Fruit fly (Drosophila melanogaster) whole organism: ENCODE data around the gene CG17819.

Experiments
- CG8478 ChIP-seq: fragments of >200 bp; optimal IDR thresholded peaks from 2 replicates; lab custom pipeline; 2018; ENCODE audit warnings: inconsistent platforms
- Dll ChIP-seq: fragments of >200 bp; optimal IDR thresholded peaks from 2 replicates; lab custom pipeline; 2017
- EcR ChIP-seq, 2 experiments: fragments of >200 bp; optimal IDR thresholded peaks; 2 replicates each; lab custom pipeline; 2017; ENCODE audit warnings: missing biosample characterization in 2 of 2, missing genetic modification characterization in 2 of 2, missing genetic modification reagents in 2 of 2
- pan ChIP-seq: fragments of >200 bp; optimal IDR thresholded peaks from 2 replicates; lab custom pipeline; 2017
- psq ChIP-seq: fragments of >200 bp; optimal IDR thresholded peaks from 2 replicates; lab custom pipeline; 2017
- usp ChIP-seq: fragments of >200 bp; optimal IDR thresholded peaks from 2 replicates; lab custom pipeline; 2017; ENCODE audit warnings: missing biosample characterization, missing genetic modification characterization, mixed read lengths

CG17819 gene

DNA sequence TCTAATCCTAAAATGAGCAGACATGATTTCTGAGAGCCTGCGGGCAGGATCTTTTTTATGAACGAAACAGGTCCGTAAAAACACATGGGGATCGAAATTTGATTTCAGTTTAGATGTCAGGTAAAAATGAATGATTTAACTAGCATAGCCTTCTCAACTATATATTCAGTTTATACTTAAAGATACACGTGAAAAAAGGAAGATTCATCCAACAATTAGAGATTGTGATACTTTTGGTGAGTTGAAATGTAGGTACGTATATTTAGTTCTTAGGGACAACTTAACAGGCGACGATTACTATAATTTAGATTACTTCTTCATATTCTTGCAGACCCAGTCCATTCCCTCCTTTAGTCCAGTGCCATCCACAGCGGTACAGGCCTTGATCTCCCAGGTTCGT lies at the start of gene CG17819:
TSS of gene CG17819 (minus strand) at position 101 of the 400 bp plus-strand sequence.
- TF ChIP-seq psq (lab: Kevin White, UChicago) (no peak), CG8478 (no peak), usp (GFP tag; lab: Kevin White, UChicago) (no peak), pan (lab: Kevin White, UChicago) (no peak), EcR (GFP tag; optimal IDR thresholded peaks at IDR 0.05; lab: Kevin White, UChicago) (no peak), Dll (no peak)

DNA sequence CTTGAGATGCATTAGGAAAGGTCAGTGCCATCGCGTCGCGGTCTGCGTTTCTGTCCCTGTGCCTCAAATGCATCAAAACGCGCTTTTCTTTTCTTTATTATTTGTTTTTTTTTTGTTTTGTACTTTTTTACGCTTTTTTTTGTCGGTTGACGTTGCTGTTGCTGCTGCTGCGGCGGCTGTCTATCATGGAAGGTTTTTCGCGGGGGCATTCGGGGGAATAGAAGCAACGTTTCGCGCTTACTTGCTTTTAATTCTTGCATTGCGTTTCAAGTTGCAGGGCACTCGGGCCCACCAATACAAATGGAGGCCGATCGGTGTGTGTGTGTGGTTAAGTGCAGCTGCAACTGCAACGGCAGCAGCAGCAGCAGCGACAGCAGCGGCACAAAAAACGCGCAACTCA lies 48.6 kb upstream of the CG17819 start:
- no peak for TF ChIP-seq Dll
- TF ChIP-seq EcR (GFP tag; optimal IDR thresholded peaks at IDR 0.05; lab: Kevin White, UChicago) = no peak
- no peak for TF ChIP-seq pan (lab: Kevin White, UChicago)

DNA sequence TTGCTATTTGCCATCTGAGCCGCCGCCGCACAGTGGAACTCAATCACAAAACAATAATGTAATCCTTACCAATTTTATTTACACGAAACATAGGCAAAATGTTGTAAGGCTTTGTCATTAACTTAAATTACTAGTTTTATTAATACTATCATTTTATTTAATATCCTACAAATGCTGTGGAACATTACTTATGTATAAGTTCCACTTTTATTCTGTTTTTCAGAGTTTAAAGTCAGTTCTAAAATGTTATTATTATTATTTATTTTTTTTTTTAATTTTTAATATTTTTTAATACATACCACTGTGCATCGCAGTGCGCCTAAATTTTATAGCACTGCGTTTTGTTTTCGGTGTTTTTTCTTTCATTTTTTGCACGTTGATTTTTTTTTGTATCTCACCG lies 46.0 kb upstream of the CG17819 start:
- no peak for TF ChIP-seq usp (GFP tag; lab: Kevin White, UChicago)
- no peak for TF ChIP-seq psq (lab: Kevin White, UChicago)

DNA sequence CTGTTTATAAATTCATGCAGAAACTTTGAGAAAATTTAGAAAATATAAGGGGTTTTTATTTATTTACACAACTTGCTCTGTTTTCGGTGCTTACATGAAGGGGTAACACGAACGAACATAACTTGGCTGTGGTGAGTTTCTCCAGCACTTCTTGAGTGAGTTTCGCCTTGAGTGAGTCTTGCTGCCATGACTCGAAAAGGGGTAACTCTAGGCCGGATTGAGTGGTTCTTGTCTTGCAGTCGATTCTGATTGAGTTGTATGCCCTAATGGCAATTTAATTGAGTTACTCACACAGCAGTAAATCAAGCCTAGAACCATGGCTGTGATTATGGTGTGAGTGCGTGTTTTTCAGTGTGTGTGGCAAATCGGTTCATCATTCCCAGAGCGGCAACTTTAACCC lies 42.9 kb upstream of the CG17819 start:
- no peak for TF ChIP-seq pan (lab: Kevin White, UChicago)
- TF ChIP-seq EcR (GFP tag; optimal IDR thresholded peaks at IDR 0.05; lab: Kevin White, UChicago) = no peak
- no peak for TF ChIP-seq Dll
- no peak for TF ChIP-seq CG8478
- no peak for TF ChIP-seq psq (lab: Kevin White, UChicago)
- TF ChIP-seq usp (GFP tag; lab: Kevin White, UChicago) = no peak

DNA sequence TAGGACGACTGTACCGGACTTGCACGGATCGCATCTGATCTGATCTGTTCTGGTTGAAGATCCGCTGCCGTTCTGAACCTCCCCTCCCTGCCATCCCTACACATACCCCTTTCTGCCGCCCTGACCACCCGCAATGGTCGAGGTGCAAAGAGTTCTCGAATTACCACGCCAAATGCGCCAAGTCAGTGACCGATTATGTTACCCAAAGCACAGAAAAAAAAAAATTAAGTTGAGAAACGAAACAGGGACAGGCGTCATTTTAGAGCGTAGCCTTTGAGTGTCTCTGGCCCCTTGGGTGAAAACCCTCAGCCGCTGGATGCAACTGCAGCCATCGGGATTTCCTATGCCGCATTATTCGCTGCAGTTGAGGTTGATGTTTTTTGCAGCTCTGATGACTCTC lies 38.4 kb upstream of the CG17819 start:
- peak in 1 of 2 experiments; percentile 57 for TF ChIP-seq EcR (GFP tag; optimal IDR thresholded peaks at IDR 0.05; lab: Kevin White, UChicago)
- TF ChIP-seq Dll = no peak

DNA sequence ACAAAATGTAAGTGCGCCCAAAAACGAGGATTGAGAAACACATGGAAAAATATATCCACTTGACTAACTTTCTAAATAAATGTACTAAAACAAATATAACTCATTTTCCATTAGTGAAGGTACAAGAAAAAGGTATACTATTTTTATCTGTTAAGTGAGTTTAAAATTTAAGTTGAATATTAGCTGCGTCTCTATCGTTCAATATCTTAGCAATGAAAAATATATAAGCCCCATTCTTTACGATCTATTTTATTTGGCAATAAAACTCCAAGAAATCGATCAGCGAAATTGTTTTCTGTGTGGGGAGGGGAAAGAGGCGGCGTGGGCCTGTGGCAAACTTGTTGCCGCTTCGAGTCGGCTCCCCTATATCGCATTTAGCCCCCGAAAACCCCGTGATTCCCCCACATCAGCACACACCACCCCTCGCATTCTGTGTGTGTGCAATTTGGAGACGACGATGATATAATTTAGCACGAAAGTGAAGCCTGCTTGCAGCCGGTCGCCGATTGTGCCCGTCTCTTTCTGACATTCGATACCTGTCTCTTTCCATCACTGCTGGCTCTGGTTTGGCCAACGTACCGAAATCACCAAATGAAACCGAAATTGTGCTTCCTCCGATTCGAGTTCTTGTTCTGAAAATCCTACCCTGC lies 37.4 kb upstream of the CG17819 start:
- TF ChIP-seq psq (lab: Kevin White, UChicago) = no peak
- peak; percentile 45 for TF ChIP-seq Dll
- TF ChIP-seq EcR (GFP tag; optimal IDR thresholded peaks at IDR 0.05; lab: Kevin White, UChicago) = peak in 1 of 2 experiments; percentile 29
- TF ChIP-seq CG8478 = no peak
- TF ChIP-seq usp (GFP tag; lab: Kevin White, UChicago) = no peak
- no peak for TF ChIP-seq pan (lab: Kevin White, UChicago)

DNA sequence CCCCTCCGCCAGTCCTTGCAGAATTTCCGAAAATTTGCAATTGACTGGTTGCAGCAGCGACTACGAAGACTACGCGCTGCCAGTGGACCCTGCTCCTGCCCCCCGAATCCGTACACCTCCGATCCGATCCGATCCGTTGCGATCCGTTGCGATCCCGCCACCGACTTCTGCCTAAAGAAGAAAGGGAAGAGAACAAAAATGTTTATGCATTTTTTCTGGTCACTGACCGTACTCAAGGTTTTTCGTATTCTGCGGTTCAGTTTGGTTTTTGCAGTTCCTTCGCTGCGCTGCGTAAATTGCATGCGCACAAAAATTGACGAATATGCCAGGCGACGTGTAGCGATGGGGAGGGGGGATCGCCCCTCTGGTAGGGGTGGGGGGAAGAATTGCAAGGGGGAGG lies 36.9 kb upstream of the CG17819 start:
- peak in 1 of 2 experiments; percentile 50 for TF ChIP-seq EcR (GFP tag; optimal IDR thresholded peaks at IDR 0.05; lab: Kevin White, UChicago)
- TF ChIP-seq CG8478 = no peak

DNA sequence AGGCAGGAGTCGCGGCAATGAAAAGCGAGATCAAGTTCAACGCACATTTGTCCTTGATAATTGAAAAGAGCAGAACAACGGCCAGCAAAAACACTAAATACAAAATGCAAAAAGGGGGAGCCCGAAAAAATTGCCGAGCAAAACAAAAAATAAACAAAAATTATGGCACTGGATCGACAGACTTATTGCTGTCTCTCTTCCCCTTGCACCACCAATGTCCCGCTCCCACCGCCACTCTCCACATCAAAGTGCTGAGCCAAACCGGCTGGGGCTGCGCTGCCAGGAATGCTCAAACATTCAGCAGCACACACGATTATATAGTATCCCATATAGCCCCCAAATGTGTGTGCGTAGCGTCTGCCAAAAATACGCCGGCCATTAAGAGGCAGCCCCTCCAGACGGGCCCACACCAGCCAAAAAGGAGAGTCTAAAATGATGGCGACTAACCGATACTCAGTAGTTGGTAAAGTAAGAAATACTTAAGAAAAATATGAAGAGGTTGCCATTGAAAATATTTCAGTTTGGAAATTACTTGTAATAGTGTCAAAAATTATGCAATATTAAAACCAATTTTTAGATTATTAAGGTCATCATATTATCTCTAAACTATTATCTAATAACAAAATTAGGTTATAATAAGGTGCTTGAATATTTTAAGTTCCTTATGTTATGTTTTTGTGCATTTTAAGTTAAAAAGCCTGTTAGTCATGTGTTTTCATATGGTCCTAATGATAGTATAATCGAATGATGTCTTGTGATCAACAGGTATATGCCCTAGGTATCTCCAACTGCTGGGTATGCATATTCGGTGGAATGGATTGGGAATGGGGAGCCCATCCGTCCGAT lies 36.2 kb upstream of the CG17819 start:
- TF ChIP-seq EcR (GFP tag; optimal IDR thresholded peaks at IDR 0.05; lab: Kevin White, UChicago) (peak in 1 of 2 experiments; percentile 12), CG8478 (no peak), pan (lab: Kevin White, UChicago) (peak; percentile 91), usp (GFP tag; lab: Kevin White, UChicago) (no peak)

DNA sequence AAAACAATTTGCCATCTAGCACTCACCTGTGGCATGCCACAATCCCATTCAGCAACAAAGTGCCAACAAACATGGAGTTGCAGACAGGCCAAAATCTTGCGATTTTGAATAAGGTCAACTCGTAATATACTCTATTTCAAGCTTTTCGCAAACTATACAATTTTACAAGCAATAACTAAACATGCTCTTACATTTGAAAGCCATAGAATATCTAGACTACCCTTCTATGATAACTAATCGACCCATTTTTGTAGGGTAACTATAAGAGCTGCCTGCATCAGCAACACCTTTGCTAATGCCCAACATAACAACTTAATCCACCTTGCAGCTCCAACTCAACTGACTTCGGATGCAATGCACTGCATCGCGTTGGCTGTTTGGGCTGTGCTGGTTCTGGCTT lies 35.1 kb upstream of the CG17819 start:
- TF ChIP-seq Dll (no peak), psq (lab: Kevin White, UChicago) (no peak), usp (GFP tag; lab: Kevin White, UChicago) (no peak), pan (lab: Kevin White, UChicago) (no peak), CG8478 (no peak)

DNA sequence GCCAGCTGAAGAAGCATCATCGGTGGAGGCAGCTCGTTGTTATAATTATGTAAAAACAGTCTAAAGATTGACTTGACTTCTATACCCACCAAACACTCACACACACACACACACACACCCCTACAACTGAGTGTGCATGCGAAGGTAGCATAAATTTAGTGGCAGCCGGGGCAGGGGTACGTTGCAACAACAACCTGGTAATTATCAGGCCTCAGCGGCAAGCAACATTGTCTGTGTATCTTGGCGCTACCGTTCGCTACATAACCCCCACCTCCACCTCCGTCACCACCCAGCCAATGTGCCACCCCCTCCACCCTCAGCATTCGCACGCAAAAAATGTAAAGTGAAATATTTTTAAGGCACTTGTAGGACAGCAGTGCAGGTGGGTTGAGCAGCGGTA lies 31.6 kb upstream of the CG17819 start:
- TF ChIP-seq psq (lab: Kevin White, UChicago) = no peak
- no peak for TF ChIP-seq Dll
- no peak for TF ChIP-seq CG8478
- no peak for TF ChIP-seq EcR (GFP tag; optimal IDR thresholded peaks at IDR 0.05; lab: Kevin White, UChicago)
- TF ChIP-seq pan (lab: Kevin White, UChicago) = no peak
- TF ChIP-seq usp (GFP tag; lab: Kevin White, UChicago) = no peak

DNA sequence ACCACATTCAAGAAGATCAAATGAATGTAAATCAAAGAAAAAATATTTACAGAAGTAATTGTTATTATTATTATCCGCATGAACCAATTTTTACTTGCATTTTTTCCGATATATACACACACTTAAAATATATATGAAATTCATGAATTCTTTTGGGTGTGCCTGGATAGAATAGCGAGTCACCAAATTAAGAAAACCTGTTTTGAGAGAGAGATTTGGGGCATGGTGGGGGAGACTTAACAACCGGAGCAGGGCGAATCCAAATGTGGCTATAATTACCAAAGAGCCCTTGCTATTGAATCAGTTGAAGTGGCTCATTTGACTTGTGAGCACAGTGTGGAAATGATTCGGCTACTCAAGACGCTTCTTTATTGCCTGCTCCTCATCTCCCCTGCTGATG lies 28.1 kb upstream of the CG17819 start, which contains the start of gene Qsox2:
TSS of gene Qsox2 (plus strand) at position 301 of the 400 bp plus-strand sequence.
- no peak for TF ChIP-seq pan (lab: Kevin White, UChicago)
- no peak for TF ChIP-seq usp (GFP tag; lab: Kevin White, UChicago)
- TF ChIP-seq CG8478 = no peak
- no peak for TF ChIP-seq psq (lab: Kevin White, UChicago)
- no peak for TF ChIP-seq EcR (GFP tag; optimal IDR thresholded peaks at IDR 0.05; lab: Kevin White, UChicago)
- TF ChIP-seq Dll = no peak

DNA sequence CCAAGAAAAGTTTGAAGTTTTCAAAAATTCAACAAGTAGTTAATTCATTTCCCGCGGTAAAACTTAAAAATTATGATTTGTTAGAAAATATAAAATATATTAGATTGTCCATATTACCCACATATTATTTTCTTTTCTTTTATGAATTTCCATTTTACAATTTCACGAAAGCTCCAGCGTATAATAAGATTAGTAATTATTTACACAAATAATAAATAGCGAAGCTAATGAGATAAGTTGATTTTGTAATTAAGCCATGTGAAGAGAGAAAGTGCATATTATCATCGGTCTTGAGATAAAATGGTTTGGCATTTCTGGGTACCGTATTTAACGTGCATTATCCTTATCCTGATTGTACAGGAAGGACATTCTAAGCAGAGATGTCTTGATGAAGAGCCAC lies 26.2 kb upstream of the CG17819 start, which contains the start of gene Qsox3:
TSS of gene Qsox3 (plus strand) at position 301 of the 400 bp plus-strand sequence.
- TF ChIP-seq Dll (no peak), CG8478 (no peak), psq (lab: Kevin White, UChicago) (no peak), pan (lab: Kevin White, UChicago) (no peak), EcR (GFP tag; optimal IDR thresholded peaks at IDR 0.05; lab: Kevin White, UChicago) (no peak), usp (GFP tag; lab: Kevin White, UChicago) (no peak)

DNA sequence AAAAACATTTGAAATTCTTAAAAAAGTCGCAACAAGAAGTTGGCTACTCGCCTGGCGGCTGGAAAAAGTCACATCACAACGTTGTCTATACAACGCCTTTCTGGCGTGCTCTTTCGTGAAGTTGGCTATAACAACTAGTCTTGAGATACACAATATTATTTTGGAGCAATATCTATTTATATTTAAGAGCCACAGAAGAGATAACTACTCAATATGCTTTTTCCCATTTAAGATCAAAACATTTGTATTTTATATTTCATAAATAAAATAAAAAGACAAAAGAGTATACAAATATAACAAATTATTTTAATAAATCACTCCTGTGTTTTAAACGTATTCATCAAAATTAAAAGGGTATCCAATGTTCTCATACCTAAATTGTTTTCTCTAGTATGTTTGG lies 21.5 kb upstream of the CG17819 start:
- no peak for TF ChIP-seq psq (lab: Kevin White, UChicago)
- no peak for TF ChIP-seq Dll
- no peak for TF ChIP-seq pan (lab: Kevin White, UChicago)
- TF ChIP-seq usp (GFP tag; lab: Kevin White, UChicago) = no peak
- TF ChIP-seq CG8478 = no peak
- no peak for TF ChIP-seq EcR (GFP tag; optimal IDR thresholded peaks at IDR 0.05; lab: Kevin White, UChicago)
